Fruit fly (Drosophila melanogaster): Measurements from ENCODE around the gene FMRFaR.
A peak's percentile ranks its signal among the peaks of the same experiment; 100 is the strongest.

The FMRFaR gene

DNA sequence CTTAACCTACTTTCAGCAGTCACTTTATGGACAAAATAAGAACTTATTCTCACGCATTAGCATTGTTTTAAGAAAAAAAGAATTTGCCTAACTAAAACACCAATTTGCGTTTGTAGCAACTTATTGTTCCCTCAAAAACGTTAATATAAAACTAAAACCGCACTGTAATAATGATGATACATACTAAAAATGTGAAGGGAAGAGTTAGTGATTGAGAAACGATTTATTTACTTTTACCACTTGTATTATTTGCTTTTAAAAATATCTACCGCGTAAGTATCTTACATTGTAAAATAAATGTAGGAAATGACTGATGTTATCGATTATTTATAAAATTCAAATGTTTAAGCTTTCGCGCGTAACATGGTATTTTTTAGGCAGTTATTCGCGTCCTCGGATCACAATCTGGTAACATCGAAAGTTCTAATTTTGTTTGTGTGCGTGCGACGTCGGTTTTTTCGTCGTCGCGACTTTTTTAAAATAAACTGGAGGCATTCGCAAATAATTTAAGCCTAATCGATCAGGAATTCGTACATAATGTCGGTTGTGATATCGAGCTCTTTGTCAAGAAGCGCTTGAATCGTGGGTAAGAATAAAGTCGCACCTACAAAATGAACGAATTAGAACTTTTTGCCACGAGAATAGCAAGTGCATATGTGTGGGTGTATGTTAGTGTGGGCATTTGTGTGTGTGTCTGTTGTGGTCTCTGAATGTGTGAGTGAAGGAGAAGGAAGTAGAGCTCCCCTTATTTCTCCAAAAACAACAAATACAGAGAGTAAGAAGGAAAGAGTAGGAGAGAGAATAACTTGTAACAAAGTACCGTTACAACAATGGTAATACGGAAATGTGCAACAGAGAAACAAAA lies 33.5 kb downstream of the FMRFaR start, which contains the start of gene CG2162 (continued):
- TF ChIP-seq CG5953 (GFP tag; IDR thresholded peaks at IDR 0.05) (no peak), Myb (GFP tag; optimal IDR thresholded peaks at IDR 0.05) (peak; percentile 27), Max (GFP tag; optimal IDR thresholded peaks at IDR 0.05) (no peak), CG8924 (tag; optimal IDR thresholded peaks at IDR 0.05) (no peak)

DNA sequence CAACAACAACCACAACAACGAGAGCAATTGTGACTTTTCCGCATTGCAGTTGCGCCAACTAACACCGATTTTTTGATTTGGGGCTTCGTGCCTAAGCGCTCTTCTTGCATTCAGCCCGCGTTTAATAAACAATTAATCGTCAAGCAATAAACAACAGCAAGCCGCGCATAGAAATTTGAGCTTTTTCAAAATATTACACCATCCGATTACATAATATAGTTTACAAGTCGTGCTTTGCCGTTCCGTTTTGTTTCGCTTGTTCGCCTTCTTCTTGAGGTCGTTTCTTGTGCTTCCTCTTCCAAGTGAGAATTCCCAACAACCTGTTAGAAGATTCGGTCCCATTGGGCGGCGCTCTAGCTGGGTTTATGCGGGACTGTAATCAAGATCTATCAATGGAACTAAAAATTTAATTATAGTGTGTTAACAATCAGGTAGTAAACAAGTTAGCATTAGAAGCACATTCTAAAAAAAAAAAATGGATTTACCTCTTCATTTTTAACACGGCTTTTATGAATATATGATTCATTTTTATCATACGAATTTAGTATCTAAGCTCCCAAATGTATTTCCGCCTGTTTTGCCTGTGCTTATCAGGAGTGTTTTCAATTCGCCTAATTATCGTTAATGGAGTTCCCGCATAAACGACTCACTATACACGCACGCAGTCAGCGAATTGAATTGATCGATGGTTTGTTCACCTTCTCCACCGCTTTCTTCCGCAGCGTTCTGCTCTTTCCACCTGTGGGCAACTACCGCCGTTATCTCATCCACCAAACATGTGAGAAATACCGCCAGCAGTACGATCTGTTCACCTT lies 34.5 kb downstream of the FMRFaR start:
- peak; percentile 21 for TF ChIP-seq cg (GFP tag; optimal IDR thresholded peaks at IDR 0.05)
- peak; percentile 69 for TF ChIP-seq Bdp1 (GFP tag; optimal IDR thresholded peaks at IDR 0.05)
- peak; percentile 77 for TF ChIP-seq bab2 (GFP tag; optimal IDR thresholded peaks at IDR 0.05)
- TF ChIP-seq MTF-1 (GFP tag; optimal IDR thresholded peaks at IDR 0.05; ENCODE audit: borderline replicate concordance), result peak; percentile 61
- TF ChIP-seq CG7839 (tag; optimal IDR thresholded peaks at IDR 0.05), result peak; percentile 91
- TF ChIP-seq Asciz (GFP tag; optimal IDR thresholded peaks at IDR 0.05), result peak; percentile 79
- TF ChIP-seq pan (optimal IDR thresholded peaks at IDR 0.05), result no peak
- TF ChIP-seq pan (GFP tag; optimal IDR thresholded peaks at IDR 0.05 in 1 of 2, IDR thresholded peaks at IDR 0.05 in 1 of 2), result peak in 1 of 2 experiments; percentile 71
- TF ChIP-seq YL-1 (GFP tag; optimal IDR thresholded peaks at IDR 0.05), result peak; percentile 57
- peak; percentile 82 for TF ChIP-seq CG8388 (GFP tag; optimal IDR thresholded peaks at IDR 0.05)
- peak; percentile 67 for TF ChIP-seq sqz (GFP tag; optimal IDR thresholded peaks at IDR 0.05)
- TF ChIP-seq MESR4 (GFP tag; optimal IDR thresholded peaks at IDR 0.05), result no peak
- peak; percentile 47 for TF ChIP-seq fu2 (GFP tag; optimal IDR thresholded peaks at IDR 0.05)
- peak; percentile 66 for TF ChIP-seq CG3407 (GFP tag; optimal IDR thresholded peaks at IDR 0.05)
- TF ChIP-seq CG17802 (tag; optimal IDR thresholded peaks at IDR 0.05), result peak; percentile 51
- TF ChIP-seq tgo (GFP tag; IDR thresholded peaks at IDR 0.05), result peak; percentile 60; the same call in 2 of the 3 replicates
- peak; percentile 88 for TF ChIP-seq bcd (GFP tag; optimal IDR thresholded peaks at IDR 0.05)
- peak; percentile 67; the same call in 1 of the 3 replicates for TF ChIP-seq CG11456 (GFP tag; IDR thresholded peaks at IDR 0.05)
- TF ChIP-seq mld (GFP tag; IDR thresholded peaks at IDR 0.05; ENCODE audit: partially characterized antibody), result no peak
- TF ChIP-seq CG9437 (GFP tag; optimal IDR thresholded peaks at IDR 0.05), result peak; percentile 76
- peak; percentile 50 for TF ChIP-seq CG14667 (GFP tag; IDR thresholded peaks at IDR 0.05)
- TF ChIP-seq stwl (tag; optimal IDR thresholded peaks at IDR 0.05), result peak; percentile 26
- peak; percentile 76 for TF ChIP-seq ap (GFP tag; IDR thresholded peaks at IDR 0.05)
- no peak for TF ChIP-seq dati (GFP tag; IDR thresholded peaks at IDR 0.05)
- TF ChIP-seq pita (GFP tag; optimal IDR thresholded peaks at IDR 0.05), result no peak
- peak; percentile 80 for TF ChIP-seq CG13624 (GFP tag; optimal IDR thresholded peaks at IDR 0.05)
- peak; percentile 90 for TF ChIP-seq CG17361 (GFP tag; IDR thresholded peaks at IDR 0.05)
- no peak for TF ChIP-seq CkIIα-i1 (GFP tag; IDR thresholded peaks at IDR 0.05)
- peak; percentile 33 for TF ChIP-seq CG8944 (GFP tag; optimal IDR thresholded peaks at IDR 0.05)
- TF ChIP-seq CG7963 (GFP tag; IDR thresholded peaks at IDR 0.05; ENCODE audit: partially characterized antibody), result no peak
- no peak for TF ChIP-seq CG17912 (GFP tag; optimal IDR thresholded peaks at IDR 0.05)
- TF ChIP-seq CG10543 (GFP tag; optimal IDR thresholded peaks at IDR 0.05), result peak; percentile 74
- peak; percentile 56; the same call in 1 of the 2 replicates for TF ChIP-seq aop (GFP tag; IDR thresholded peaks at IDR 0.05)
- TF ChIP-seq E2f2 (GFP tag; IDR thresholded peaks at IDR 0.05), result peak; percentile 70
- peak; percentile 78 for TF ChIP-seq CG15514 (GFP tag; optimal IDR thresholded peaks at IDR 0.05)
- TF ChIP-seq wor (GFP tag; IDR thresholded peaks at IDR 0.05), result peak; percentile 40; the same call in 1 of the 2 replicates
- TF ChIP-seq Hmx (GFP tag; optimal IDR thresholded peaks at IDR 0.05), result peak; percentile 10
- TF ChIP-seq CG6683 (GFP tag; optimal IDR thresholded peaks at IDR 0.05), result peak; percentile 74
- no peak for TF ChIP-seq ftz-f1 (GFP tag; optimal IDR thresholded peaks at IDR 0.05)
- TF ChIP-seq CG10209 (GFP tag; optimal IDR thresholded peaks at IDR 0.05), result peak; percentile 85
- TF ChIP-seq Max (GFP tag; optimal IDR thresholded peaks at IDR 0.05), result peak; percentile 82
- peak; percentile 51 for TF ChIP-seq CG31388 (GFP tag; optimal IDR thresholded peaks at IDR 0.05)
